Fruit fly (Drosophila melanogaster): Measurements from ENCODE around the gene CG17930.

CG17930 gene

DNA sequence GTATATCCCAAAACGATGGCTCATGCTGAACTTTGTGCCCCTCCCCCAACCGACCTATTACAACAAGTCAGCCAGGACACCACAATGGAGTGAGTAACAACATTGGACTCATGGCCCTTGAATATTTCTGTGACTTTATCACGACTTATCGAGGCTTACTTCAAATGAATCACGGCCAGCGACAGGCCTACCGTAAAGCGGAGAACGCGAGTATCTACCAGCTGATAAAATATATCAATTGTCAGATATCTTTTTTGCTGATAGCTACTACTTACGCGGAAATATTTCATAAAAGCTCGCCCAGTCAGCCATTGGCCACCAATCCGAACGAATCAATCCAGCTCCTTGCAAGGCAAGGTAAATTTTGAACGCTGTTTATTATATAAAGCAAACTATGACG is at the start of gene CG17930:
CG17930 (plus strand) TSS at position 301 of the 400 bp plus-strand sequence.
- TF ChIP-seq Mio (GFP tag; optimal IDR thresholded peaks at IDR 0.05): no peak
- TF ChIP-seq GATAd (GFP tag; optimal IDR thresholded peaks at IDR 0.05): no peak
- no peak for TF ChIP-seq Jra (GFP tag; optimal IDR thresholded peaks at IDR 0.05)
- TF ChIP-seq Myc (optimal IDR thresholded peaks at IDR 0.05): no peak
- TF ChIP-seq jim (GFP tag; optimal IDR thresholded peaks at IDR 0.05): no peak
- no peak for TF ChIP-seq foxo (GFP tag; optimal IDR thresholded peaks at IDR 0.05)
- TF ChIP-seq h (GFP tag; optimal IDR thresholded peaks at IDR 0.05): no peak
- no peak for TF ChIP-seq Abd-B (GFP tag; optimal IDR thresholded peaks at IDR 0.05)
- TF ChIP-seq Rel (GFP tag; optimal IDR thresholded peaks at IDR 0.05): no peak
- no peak for TF ChIP-seq Rel (tag; optimal IDR thresholded peaks at IDR 0.05)
- no peak for TF ChIP-seq N (GFP tag; optimal IDR thresholded peaks at IDR 0.05)
- TF ChIP-seq pan (optimal IDR thresholded peaks at IDR 0.05): no peak
- no peak for TF ChIP-seq HLH106 (tag; optimal IDR thresholded peaks at IDR 0.05)
- no peak for TF ChIP-seq CG32264 (GFP tag; optimal IDR thresholded peaks at IDR 0.05)

DNA sequence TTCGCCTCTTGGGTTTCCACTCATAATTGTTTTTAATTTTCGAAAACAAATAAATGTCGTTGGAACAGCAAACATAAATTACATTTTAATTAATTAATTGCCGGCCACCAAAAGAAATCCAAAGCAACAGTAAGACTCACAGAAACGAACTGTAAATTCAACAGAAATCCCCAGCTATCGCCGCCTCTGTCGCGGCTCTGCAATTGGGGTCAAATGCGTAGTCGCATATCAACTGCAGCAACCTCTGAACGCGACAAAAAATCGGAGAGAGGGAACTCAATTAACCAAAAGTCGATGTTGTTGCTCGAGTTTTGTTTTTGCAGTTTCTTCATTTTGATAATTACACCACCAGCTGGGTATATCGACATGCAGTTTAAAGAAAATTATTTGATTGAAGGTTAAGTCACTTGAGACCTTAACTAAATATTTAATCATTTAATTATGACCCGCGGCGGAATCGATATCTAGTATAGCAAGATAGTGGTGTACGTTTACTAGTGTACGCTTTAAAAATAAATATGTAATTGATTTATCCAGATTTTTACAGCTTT is 48.2 kb upstream of the CG17930 start:
- TF ChIP-seq Dfd (GFP tag; optimal IDR thresholded peaks at IDR 0.05) (no peak), Hnf4 (GFP tag; optimal IDR thresholded peaks at IDR 0.05) (no peak), h (GFP tag; optimal IDR thresholded peaks at IDR 0.05) (no peak), sage (GFP tag; optimal IDR thresholded peaks at IDR 0.05) (no peak), pan (optimal IDR thresholded peaks at IDR 0.05) (no peak), Abd-B (GFP tag; optimal IDR thresholded peaks at IDR 0.05) (no peak), ey (GFP tag; optimal IDR thresholded peaks at IDR 0.05) (no peak), foxo (GFP tag; optimal IDR thresholded peaks at IDR 0.05) (no peak), dl (GFP tag; optimal IDR thresholded peaks at IDR 0.05; ENCODE audit: insufficient read depth in 1 of 2, partially characterized antibody in 2 of 2) (no peak), br (GFP tag; optimal IDR thresholded peaks at IDR 0.05) (no peak), usp (GFP tag; optimal IDR thresholded peaks at IDR 0.05) (no peak), N (GFP tag; optimal IDR thresholded peaks at IDR 0.05) (no peak), OdsH (GFP tag; optimal IDR thresholded peaks at IDR 0.05) (no peak), brk (GFP tag; optimal IDR thresholded peaks at IDR 0.05) (no peak)

DNA sequence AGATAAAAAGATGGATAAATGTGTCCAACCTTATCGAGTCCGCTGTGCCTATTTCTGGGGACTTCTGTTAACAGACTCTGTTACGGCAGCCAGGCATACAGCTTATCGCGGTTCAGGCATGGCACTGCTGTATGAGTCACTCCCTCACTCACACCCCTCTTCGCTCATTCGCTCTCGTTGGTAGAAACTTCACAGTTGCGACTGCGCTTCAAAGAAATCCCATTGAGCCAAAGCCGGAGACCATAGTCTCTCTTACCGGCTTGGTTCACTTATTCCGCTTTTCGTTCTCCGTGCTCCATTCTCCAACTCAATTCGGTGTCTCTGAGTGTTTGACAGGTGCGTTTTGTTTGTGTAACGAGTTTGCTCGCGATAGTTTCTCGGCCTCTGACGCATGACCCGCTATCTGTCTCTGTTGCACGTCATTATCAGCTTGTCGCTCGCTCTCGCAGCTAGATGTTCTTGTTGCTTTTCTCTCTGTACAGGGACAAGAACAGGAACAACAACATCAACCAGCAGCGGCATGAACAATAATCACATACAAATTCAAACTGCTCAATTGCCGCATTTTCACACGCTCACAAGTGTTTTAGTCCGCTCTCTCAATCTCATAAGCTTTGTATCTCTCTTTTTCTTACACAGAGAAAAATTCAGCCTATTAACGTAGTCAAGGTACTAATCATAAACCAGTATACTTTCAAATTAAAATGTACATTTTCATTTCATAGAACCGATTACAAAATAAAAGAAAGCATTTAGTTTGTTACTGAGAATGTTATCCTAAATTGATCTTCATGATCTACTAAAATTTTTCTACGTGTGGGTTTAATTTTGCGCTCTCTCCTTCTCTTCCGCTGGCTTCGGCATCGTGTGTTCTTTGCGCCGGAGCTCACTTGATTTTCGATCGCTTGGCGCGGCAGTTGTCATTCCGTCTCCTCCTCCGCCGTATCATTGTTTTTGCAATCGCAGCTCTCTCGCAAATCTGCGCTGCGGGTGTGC is 47.3 kb upstream of the CG17930 start:
- TF ChIP-seq foxo (GFP tag; optimal IDR thresholded peaks at IDR 0.05): peak; percentile 98 to 99
- TF ChIP-seq sv (GFP tag; optimal IDR thresholded peaks at IDR 0.05): peak; percentile 99
- peak; percentile 96 for TF ChIP-seq Rel (GFP tag; optimal IDR thresholded peaks at IDR 0.05)
- peak; percentile 93 for TF ChIP-seq Rel (tag; optimal IDR thresholded peaks at IDR 0.05)
- TF ChIP-seq Sp1 (GFP tag; optimal IDR thresholded peaks at IDR 0.05): peak; percentile 100
- TF ChIP-seq woc (GFP tag; optimal IDR thresholded peaks at IDR 0.05): peak; percentile 99
- peak; percentile 58 for TF ChIP-seq Vsx2 (GFP tag; optimal IDR thresholded peaks at IDR 0.05; ENCODE audit: partially characterized antibody)
- TF ChIP-seq tai (GFP tag; optimal IDR thresholded peaks at IDR 0.05): peak; percentile 99
- peak; percentile 100 for TF ChIP-seq ey (GFP tag; optimal IDR thresholded peaks at IDR 0.05)
- peak; percentile 100 for TF ChIP-seq OdsH (GFP tag; optimal IDR thresholded peaks at IDR 0.05)
- peak; percentile 61 for TF ChIP-seq Hr83 (GFP tag; optimal IDR thresholded peaks at IDR 0.05; ENCODE audit: poor library complexity, severe bottlenecking)
- TF ChIP-seq rgr (GFP tag; optimal IDR thresholded peaks at IDR 0.05): peak; percentile 100
- no peak for TF ChIP-seq lola (GFP tag; optimal IDR thresholded peaks at IDR 0.05)
- peak; percentile 99 for TF ChIP-seq dmrt93B (GFP tag; optimal IDR thresholded peaks at IDR 0.05)
- peak; percentile 99 for TF ChIP-seq HLH106 (tag; optimal IDR thresholded peaks at IDR 0.05)
- peak; percentile 98 for TF ChIP-seq sage (GFP tag; optimal IDR thresholded peaks at IDR 0.05)
- no peak for TF ChIP-seq N (GFP tag; optimal IDR thresholded peaks at IDR 0.05)
- TF ChIP-seq dl (GFP tag; optimal IDR thresholded peaks at IDR 0.05; ENCODE audit: insufficient read depth in 1 of 2, partially characterized antibody in 2 of 2): peak; percentile 48 to 68
- peak; percentile 98 for TF ChIP-seq dsf (GFP tag; optimal IDR thresholded peaks at IDR 0.05; ENCODE audit: borderline replicate concordance)
- TF ChIP-seq jim (GFP tag; optimal IDR thresholded peaks at IDR 0.05): peak; percentile 20
- no peak for TF ChIP-seq Myc (optimal IDR thresholded peaks at IDR 0.05)
- TF ChIP-seq h (GFP tag; optimal IDR thresholded peaks at IDR 0.05): peak; percentile 100
- TF ChIP-seq Hnf4 (GFP tag; optimal IDR thresholded peaks at IDR 0.05): peak; percentile 99
- TF ChIP-seq CG9705 (GFP tag; optimal IDR thresholded peaks at IDR 0.05): peak; percentile 98
- peak; percentile 100 for TF ChIP-seq psq (GFP tag; optimal IDR thresholded peaks at IDR 0.05)
- TF ChIP-seq CG32264 (GFP tag; optimal IDR thresholded peaks at IDR 0.05): peak; percentile 99
- no peak for TF ChIP-seq Abd-B (GFP tag; optimal IDR thresholded peaks at IDR 0.05)
- peak; percentile 99 for TF ChIP-seq Jra (GFP tag; optimal IDR thresholded peaks at IDR 0.05)
- TF ChIP-seq Dif (GFP tag; optimal IDR thresholded peaks at IDR 0.05; ENCODE audit: partially characterized antibody): peak; percentile 84
- peak; percentile 97 for TF ChIP-seq GATAd (GFP tag; optimal IDR thresholded peaks at IDR 0.05)
- TF ChIP-seq Mio (GFP tag; optimal IDR thresholded peaks at IDR 0.05): peak; percentile 94
- TF ChIP-seq CrebA (GFP tag; optimal IDR thresholded peaks at IDR 0.05; ENCODE audit: borderline replicate concordance): peak; percentile 95
- no peak for TF ChIP-seq Hr78 (GFP tag; optimal IDR thresholded peaks at IDR 0.05)
- TF ChIP-seq fru (GFP tag; optimal IDR thresholded peaks at IDR 0.05): peak; percentile 99
- TF ChIP-seq Dfd (GFP tag; optimal IDR thresholded peaks at IDR 0.05): peak; percentile 98
- TF ChIP-seq brk (GFP tag; optimal IDR thresholded peaks at IDR 0.05): peak; percentile 99
- peak; percentile 100 for TF ChIP-seq br (GFP tag; optimal IDR thresholded peaks at IDR 0.05)
- no peak for TF ChIP-seq usp (GFP tag; optimal IDR thresholded peaks at IDR 0.05)
- no peak for TF ChIP-seq pan (optimal IDR thresholded peaks at IDR 0.05)
